Worm (Caenorhabditis elegans): ENCODE measurements around the gene F26G1.9.

DNA sequence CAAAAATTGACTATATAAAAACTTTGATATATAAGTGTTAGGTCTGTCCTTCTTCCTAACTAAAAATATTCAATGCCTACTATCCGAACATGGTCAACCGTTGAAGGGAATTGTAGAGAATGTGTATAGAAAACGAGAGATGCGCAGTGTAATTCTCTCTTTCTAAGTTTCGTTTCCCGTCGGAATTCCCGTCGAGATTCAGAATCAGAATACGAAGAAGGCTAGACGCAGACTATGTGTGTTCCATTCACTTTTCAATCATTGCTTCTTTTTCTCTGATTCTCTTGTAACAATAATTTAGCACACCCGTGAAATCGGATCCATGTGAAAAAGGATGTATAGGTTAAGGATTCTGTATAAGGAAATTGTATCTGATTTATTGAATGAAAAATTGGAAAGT, 39.3 kb downstream of the F26G1.9 start:
- TF ChIP-seq unc-62 (GFP tag; optimal IDR thresholded peaks at IDR 0.05) (no peak), B0019.2 (GFP tag; conservative IDR thresholded peaks at IDR 0.05) (no peak), pha-4 (tag; optimal IDR thresholded peaks at IDR 0.05) (no peak), xnd-1 (tag; optimal IDR thresholded peaks at IDR 0.05) (no peak)

Measured in whole organism, young adult.